Fruit fly (Drosophila melanogaster) S2 (cell line): ENCODE data around the gene CG16956.

Experiments
- CG8478 ChIP-seq: fragments of >200 bp; optimal IDR thresholded peaks from 2 replicates; lab custom pipeline; 2018
- CTCF ChIP-seq, 2 experiments: fragments of >200 bp; optimal IDR thresholded peaks; 2 replicates each; lab custom pipeline; 2018

The CG16956 gene

DNA sequence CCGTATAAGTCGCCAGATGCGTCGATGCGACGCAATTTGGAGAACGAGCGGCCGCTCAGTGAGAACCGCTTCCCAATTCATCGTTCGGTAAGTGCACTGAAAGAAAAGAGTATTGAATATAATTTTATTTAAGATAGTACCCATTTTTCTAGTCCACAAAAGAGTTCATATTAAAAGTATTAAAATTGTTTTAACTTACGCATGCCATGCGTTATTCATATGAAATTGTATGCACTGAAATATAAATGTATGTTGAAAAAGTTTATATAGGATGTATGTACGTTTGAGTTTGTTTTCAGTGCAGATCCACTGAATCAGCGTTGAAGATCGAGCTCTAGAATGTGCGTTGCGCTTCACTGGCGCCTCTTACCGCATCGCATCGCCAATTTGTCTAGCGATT, 14.8 kb downstream of the CG16956 start:
- TF ChIP-seq CG8478 (lab: Kevin White, UChicago) (no peak), CTCF (optimal IDR thresholded peaks at IDR 0.05; lab: Kevin White, UChicago) (no peak)

DNA sequence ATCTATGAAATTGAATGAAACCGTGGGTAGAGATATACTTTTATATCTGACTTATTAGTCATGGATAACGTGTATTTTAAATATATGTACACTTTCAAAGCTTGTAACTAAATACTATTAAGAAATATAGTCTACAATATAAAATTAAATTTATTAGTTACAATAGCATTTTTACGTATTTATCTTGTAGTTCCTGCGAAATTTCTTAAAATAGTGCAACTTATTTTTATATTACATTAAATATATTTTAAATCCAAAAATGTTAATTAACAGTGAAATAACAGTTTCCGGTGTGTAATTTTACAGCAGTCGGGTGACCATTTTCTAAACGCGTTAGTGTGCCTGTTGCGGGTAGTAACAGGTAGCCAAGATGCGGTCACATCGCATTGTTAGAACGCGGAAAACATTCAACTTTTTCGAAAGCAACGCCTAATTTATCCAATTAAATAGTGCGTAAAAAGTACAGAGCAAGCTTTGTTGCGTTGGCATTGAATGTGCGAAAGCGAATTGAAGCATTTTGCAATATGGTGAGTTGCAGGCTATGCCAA, 15.7 kb downstream of the CG16956 start, which contains the start of the genes CG10859 and CG7110:
Gene CG10859, minus strand, starts transcription at position 51 of the 548 bp plus-strand sequence.
Gene CG7110, plus strand, starts transcription at position 378 of the 548 bp plus-strand sequence.
- TF ChIP-seq CG8478 (lab: Kevin White, UChicago) (no peak), CTCF (optimal IDR thresholded peaks at IDR 0.05; lab: Kevin White, UChicago) (no peak)

DNA sequence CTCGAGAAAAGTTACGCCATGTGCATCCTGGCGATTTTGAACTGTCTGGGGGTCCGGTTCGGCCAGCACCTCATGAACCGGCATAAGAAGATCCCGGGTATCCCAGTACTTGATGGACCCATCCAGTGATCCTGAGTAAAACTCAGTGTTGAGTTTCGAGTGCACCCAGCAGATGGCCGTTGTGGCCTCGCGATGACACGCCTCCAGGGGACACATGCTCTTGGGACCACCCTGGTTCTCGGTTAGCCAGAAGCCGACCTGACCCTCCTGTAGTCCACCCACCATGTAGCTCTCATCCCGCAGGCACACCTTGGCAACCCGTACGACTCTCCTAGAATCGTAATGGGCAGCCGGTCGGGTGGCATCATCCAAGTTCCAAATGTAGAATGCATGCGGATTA, 17.0 kb downstream of the CG16956 start:
- TF ChIP-seq CG8478 (lab: Kevin White, UChicago) (no peak), CTCF (optimal IDR thresholded peaks at IDR 0.05; lab: Kevin White, UChicago) (no peak)

DNA sequence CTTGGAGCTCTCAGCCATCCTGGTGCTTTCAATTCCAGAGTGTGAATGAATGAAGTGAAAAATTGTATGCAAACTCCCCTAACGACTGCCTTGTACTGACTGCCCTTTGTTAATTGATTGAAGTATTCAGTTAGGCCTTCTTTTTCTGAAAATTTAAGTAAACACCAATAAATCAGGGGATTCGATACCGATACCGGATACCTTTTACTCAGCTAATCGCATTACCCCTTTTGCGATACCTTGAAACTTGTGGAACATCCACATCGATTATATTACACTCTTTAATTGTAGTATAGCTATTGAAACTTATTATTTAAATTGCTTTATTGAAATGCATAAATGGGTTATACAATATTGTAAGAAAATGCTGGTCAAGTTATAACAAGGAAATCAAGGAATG, 18.3 kb downstream of the CG16956 start, which contains the start of gene CG16957:
Gene CG16957, minus strand, starts transcription at position 101 of the 400 bp plus-strand sequence.
- no peak for TF ChIP-seq CTCF (optimal IDR thresholded peaks at IDR 0.05; lab: Kevin White, UChicago)
- TF ChIP-seq CG8478 (lab: Kevin White, UChicago), result no peak

DNA sequence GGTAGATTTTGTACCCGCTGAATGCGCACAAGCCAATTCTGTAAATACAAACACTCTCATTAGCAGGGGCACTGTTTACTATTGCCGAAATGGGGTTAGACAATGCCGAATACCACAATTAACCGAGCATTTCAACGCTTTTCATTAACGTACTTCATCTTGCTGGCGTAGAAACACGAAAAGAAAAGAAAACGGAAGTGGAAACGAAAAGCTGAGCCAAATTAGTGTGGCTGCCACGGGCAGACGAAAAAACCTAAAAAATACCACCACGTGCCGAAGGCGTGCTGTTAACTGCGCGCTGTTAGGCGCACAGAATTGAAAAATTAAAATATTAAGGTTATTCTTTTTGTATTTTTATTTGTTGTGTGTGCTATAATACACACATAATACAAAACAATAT, 19.5 kb downstream of the CG16956 start, which contains the start of gene RpL24:
Gene RpL24, minus strand, starts transcription at position 229 of the 400 bp plus-strand sequence.
- peak in 1 of 2 experiments; percentile 46 for TF ChIP-seq CTCF (optimal IDR thresholded peaks at IDR 0.05; lab: Kevin White, UChicago)
- TF ChIP-seq CG8478 (lab: Kevin White, UChicago), result no peak

DNA sequence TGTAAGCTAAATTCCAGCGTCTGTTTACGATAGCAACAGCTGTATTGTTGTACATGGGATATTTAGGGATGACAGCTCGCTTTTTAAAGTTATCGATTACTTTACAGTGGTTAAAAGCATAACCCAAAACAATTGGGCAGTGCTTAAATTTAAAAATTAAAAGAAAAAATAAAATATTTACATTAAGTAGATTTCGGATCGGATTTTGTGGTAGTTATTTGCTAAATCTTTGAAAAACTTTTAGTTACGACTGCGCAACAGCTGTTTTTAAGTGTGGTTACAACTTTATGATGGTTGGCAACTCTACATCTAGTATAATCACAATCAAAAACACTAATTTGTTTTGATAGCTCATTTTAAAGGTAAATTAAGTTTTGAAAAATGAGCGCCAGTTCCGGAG, 27.1 kb downstream of the CG16956 start, which contains the start of the genes Ing5 and CG7099:
Gene Ing5, minus strand, starts transcription at position 58 of the 400 bp plus-strand sequence.
Gene CG7099, plus strand, starts transcription at position 317 of the 400 bp plus-strand sequence.
- TF ChIP-seq CG8478 (lab: Kevin White, UChicago) (no peak), CTCF (optimal IDR thresholded peaks at IDR 0.05; lab: Kevin White, UChicago) (no peak)

DNA sequence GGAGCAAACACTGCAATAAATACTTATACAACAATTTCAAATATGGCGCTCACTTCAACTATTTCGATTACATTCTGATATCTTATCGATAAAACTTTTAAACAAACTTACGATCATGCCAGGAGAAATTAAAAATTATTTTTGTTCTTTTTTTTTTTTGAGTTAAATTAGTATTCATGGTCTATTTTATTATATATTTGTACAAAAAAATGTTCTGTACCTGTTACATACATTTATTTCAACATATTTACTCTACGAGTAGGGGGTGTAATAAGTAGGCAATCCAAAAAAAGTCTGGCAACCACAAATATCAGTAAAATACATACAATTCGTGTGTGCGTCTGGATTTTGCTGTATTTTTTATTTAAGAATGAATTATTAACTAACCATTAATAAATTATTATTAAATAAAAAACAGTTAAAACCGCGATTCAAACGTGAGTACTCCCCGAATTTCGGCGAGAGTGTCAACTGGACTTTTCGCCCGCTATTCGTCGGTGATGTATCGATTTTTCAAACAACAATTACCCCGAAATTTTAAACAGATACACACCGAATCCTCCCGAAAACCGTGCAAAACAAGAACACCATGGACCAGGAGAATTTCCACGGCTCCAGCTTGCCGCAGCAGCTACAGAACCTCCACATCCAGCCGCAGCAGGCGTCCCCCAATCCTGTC, 31.9 kb downstream of the CG16956 start, which contains the start of gene loqs:
Gene loqs, plus strand, starts transcription at position 302 of the 679 bp plus-strand sequence.
- TF ChIP-seq CTCF (optimal IDR thresholded peaks at IDR 0.05; lab: Kevin White, UChicago) (no peak), CG8478 (lab: Kevin White, UChicago) (no peak)

DNA sequence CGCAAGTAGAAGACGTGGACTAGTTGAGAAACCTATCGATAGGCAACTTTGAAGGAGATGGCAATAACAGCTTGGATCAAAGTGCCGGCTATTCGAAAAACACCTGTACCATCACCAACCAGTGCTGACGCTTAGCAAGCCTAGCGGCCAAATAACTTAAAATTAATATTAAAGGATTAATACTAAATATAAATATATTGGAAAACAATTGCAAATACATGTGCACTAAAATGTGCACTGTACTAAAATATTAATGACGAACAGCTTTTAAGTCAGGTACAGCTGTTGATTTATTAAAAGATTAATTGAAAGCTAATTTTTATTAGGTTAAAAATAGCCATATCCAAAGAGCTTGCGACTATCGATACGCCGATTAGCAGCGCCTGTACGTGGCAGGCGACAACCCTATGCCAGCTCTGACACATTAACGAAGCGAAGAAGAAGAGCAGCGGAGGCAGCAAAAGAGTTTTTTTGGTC, 35.8 kb downstream of the CG16956 start, which contains the start of the genes CG9302 and beta'COP:
Gene CG9302, minus strand, starts transcription at position 51 of the 477 bp plus-strand sequence.
Gene beta'COP, plus strand, starts transcription at position 415 of the 477 bp plus-strand sequence.
- TF ChIP-seq CTCF (optimal IDR thresholded peaks at IDR 0.05; lab: Kevin White, UChicago) (no peak), CG8478 (lab: Kevin White, UChicago) (no peak)

DNA sequence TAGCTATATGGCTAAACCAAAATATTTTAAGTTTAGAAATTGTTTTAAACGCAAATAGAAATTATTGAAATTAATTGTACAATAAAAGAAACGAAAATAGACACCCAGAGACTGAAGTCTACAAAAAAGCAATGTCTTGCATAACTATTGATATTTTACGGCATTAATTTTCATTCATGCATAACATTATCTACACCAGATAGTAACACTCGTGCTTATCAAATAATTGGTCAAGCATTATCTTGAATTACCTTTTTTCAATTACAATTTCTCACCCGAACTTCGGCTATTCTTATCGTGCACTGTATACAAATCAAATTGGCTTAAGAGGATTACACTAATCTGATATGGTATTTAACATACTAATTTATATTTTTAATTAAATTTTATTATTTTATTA, 38.3 kb downstream of the CG16956 start:
- TF ChIP-seq CG8478 (lab: Kevin White, UChicago) (no peak), CTCF (optimal IDR thresholded peaks at IDR 0.05; lab: Kevin White, UChicago) (no peak)

DNA sequence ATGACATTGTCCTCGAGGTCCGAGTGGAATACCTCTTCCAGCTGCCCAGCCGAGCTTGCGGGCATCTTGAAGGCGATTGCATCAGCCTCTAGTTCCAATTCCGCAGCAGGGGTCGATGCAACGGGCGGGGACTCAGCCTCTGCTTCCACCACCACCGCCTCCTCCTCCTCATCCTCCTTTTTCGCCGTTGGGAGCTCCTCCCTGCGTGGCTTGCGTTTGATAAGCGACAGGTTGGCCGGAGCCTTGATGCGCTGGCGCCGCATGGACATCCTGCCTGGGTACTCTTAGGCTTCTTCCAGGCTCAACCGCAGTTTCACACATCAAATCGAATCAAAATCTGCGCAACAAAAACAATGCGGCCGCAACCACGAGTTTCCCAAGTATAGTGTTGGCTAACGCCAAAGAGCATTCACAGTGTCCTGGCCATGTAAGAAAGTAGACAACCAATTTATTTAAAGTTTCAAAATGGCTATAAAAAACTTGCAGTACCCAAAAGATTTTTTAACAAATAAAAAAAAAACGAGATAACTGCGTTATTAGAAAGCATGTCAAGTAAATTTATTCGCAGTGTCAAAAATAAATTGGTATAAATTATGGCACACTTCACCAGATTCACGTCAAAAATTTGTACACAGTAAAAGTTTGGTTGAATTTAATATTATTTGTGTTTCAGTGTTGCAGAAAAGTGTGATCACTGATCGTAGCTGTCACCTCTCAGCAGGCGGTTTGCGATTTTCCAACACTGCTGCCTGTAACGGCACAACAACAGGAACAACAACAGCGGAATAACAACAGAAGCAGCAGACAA, 40.7 kb downstream of the CG16956 start, which contains the start of the genes Bdp1 and CG6565:
Gene Bdp1, minus strand, starts transcription at position 456 of the 808 bp plus-strand sequence.
Gene CG6565, plus strand, starts transcription at position 585 of the 808 bp plus-strand sequence.
- TF ChIP-seq CG8478 (lab: Kevin White, UChicago) (no peak), CTCF (optimal IDR thresholded peaks at IDR 0.05; lab: Kevin White, UChicago) (no peak)

DNA sequence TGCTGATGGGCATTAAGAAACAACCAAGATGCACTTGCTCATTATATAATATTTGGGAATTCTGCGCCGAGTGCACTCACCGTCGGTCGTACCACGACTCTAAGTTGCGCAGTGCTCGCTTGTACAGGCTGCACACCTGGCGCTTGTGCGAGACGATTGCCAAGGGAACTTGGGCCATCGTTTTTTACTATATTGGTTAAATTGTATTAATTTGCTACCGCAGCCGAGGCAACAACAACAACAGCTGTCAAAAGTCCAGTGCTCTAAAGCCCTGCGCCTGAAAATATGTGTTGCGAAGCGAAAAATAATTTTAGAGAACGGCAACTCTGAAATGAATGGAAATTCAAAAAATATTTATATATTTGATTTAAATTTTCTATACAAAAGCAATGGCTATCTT, 43.6 kb downstream of the CG16956 start, which contains the start of gene ND-B22:
Gene ND-B22, minus strand, starts transcription at position 349 of the 400 bp plus-strand sequence.
- TF ChIP-seq CG8478 (lab: Kevin White, UChicago), result no peak
- no peak for TF ChIP-seq CTCF (optimal IDR thresholded peaks at IDR 0.05; lab: Kevin White, UChicago)

DNA sequence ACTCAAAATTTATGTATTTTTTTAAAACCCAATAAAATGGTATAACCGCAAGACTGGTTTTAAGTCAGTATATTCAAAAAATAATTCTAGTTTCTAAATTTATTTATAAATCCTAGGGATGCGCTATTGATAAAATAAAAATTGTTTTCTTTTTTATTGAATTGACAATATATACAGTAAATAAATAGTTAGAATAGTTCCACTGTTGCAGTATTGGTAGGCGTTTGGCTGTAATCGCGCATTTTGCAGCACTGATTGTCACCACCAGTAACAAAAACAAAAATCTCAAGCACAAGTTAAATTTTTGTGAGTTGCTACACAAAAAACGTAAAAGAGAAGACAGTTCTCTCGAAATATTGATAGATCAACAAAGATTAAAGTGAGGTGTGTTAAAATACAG, 45.4 kb downstream of the CG16956 start, which contains the start of gene CG31855:
Gene CG31855, plus strand, starts transcription at position 265 of the 400 bp plus-strand sequence.
- TF ChIP-seq CTCF (optimal IDR thresholded peaks at IDR 0.05; lab: Kevin White, UChicago) (no peak), CG8478 (lab: Kevin White, UChicago) (no peak)

DNA sequence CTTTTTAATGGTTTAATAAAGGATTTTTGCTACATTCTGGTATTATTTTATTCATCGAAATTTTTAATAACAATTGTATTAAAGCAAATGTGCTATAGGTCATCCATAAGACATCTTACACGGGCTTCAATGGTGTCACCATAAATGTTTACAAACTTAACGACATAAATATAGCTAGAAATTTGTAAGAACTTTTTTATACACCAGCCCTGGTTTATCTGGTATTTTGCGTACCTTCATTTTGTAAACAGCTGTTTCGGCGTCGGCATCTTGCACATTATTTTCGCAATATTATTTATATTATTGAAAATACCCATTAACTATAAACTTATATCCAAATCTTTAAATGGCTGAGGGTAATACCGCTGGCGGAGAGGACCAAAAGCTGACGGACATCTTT, 47.0 kb downstream of the CG16956 start, which contains the start of gene Tap42:
Gene Tap42, plus strand, starts transcription at position 240 of the 400 bp plus-strand sequence.
- no peak for TF ChIP-seq CTCF (optimal IDR thresholded peaks at IDR 0.05; lab: Kevin White, UChicago)
- no peak for TF ChIP-seq CG8478 (lab: Kevin White, UChicago)
